4 fruit fly cellular contexts compared by ENCODE assay signal in genomic region chr2L:5298978-5299627, dm6.
TF ChIP-seq lines count a peak whose summit lies in the region.

No protein-coding gene starts in this region.

TF ChIP-seq in whole organism, adult, 20 proteins besides CTCF, POLR2A, EP300 and RAD21 (continued from another document):
- TF ChIP-seq kay (GFP tag; lab: Kevin White, UChicago; ENCODE audit: borderline replicate concordance) (no peak), pad (GFP tag; optimal IDR thresholded peaks at IDR 0.05; lab: Kevin White, UChicago) (peak; percentile 31)

TF ChIP-seq in whole organism, embryonic, 481 proteins besides CTCF, POLR2A, EP300 and RAD21 (continued from another document and continues in another):
- TF ChIP-seq CG9609 (GFP tag; optimal IDR thresholded peaks at IDR 0.05; lab: Kevin White, UChicago) (peak; percentile 47), vnd (GFP tag; IDR thresholded peaks at IDR 0.05; lab: Robert Waterston, UW; ENCODE audit: partially characterized antibody) (no peak), corto (GFP tag; optimal IDR thresholded peaks at IDR 0.05; lab: Kevin White, UChicago) (peak; percentile 53), CG4707 (GFP tag; optimal IDR thresholded peaks at IDR 0.05; lab: Kevin White, UChicago) (peak; percentile 78), CG15696 (tag; optimal IDR thresholded peaks at IDR 0.05; lab: Kevin White, UChicago) (peak; percentile 1), zfh2 (GFP tag; optimal IDR thresholded peaks at IDR 0.05; lab: Kevin White, UChicago) (peak; percentile 57), eyg (GFP tag; optimal IDR thresholded peaks at IDR 0.05; lab: Kevin White, UChicago) (no peak), dmrt11E (tag; optimal IDR thresholded peaks at IDR 0.05; lab: Kevin White, UChicago) (peak; percentile 79), CG2889 (GFP tag; IDR thresholded peaks at IDR 0.05; lab: Robert Waterston, UW) (0 out of 3 replicates have a peak, but pooled peaks have one; percentile 32), YL-1 (GFP tag; optimal IDR thresholded peaks at IDR 0.05; lab: Kevin White, UChicago) (peak; percentile 23), pnt (GFP tag; optimal IDR thresholded peaks at IDR 0.05; lab: Kevin White, UChicago) (peak; percentile 40), CG9797 (GFP tag; optimal IDR thresholded peaks at IDR 0.05; lab: Kevin White, UChicago) (no peak), Dp (GFP tag; optimal IDR thresholded peaks at IDR 0.05; lab: Kevin White, UChicago) (no peak), vvl (GFP tag; IDR thresholded peaks at IDR 0.05; lab: Robert Waterston, UW) (peak; percentile 87), amos (GFP tag; IDR thresholded peaks at IDR 0.05; lab: Robert Waterston, UW; ENCODE audit: partially characterized antibody) (no peak), sim (GFP tag; IDR thresholded peaks at IDR 0.05; lab: Robert Waterston, UW) (peak; percentile 60; the same call in 1 of the 2 replicates), MTF-1 (GFP tag; optimal IDR thresholded peaks at IDR 0.05; lab: Kevin White, UChicago; ENCODE audit: borderline replicate concordance) (peak; percentile 9), TFAM (GFP tag; optimal IDR thresholded peaks at IDR 0.05; lab: Kevin White, UChicago) (no peak), CG14710 (tag; optimal IDR thresholded peaks at IDR 0.05; lab: Kevin White, UChicago) (peak; percentile 76), chn (GFP tag; optimal IDR thresholded peaks at IDR 0.05; lab: Kevin White, UChicago) (peak; percentile 78), CG7271 (tag; optimal IDR thresholded peaks at IDR 0.05; lab: Kevin White, UChicago) (no peak), CG3847 (GFP tag; IDR thresholded peaks at IDR 0.05; lab: Robert Waterston, UW) (no peak), Drgx (GFP tag; IDR thresholded peaks at IDR 0.05; lab: Robert Waterston, UW) (peak; percentile 29), Med (GFP tag; lab: Kevin White, UChicago) (peak; percentile 88), CG10147 (GFP tag; optimal IDR thresholded peaks at IDR 0.05; lab: Kevin White, UChicago) (peak; percentile 40), CG10274 (GFP tag; optimal IDR thresholded peaks at IDR 0.05; lab: Kevin White, UChicago) (peak; percentile 27), CG31365 (tag; optimal IDR thresholded peaks at IDR 0.05; lab: Kevin White, UChicago) (peak; percentile 8), br (optimal IDR thresholded peaks at IDR 0.05; lab: Kevin White, UChicago) (no peak), CG8281 (tag; optimal IDR thresholded peaks at IDR 0.05; lab: Kevin White, UChicago) (peak; percentile 54), CG4820 (GFP tag; optimal IDR thresholded peaks at IDR 0.05; lab: Kevin White, UChicago) (peak; percentile 70), CG10431 (GFP tag; optimal IDR thresholded peaks at IDR 0.05; lab: Kevin White, UChicago) (peak; percentile 62), CG12071 (GFP tag; optimal IDR thresholded peaks at IDR 0.05; lab: Kevin White, UChicago) (peak; percentile 67), crc (GFP tag; optimal IDR thresholded peaks at IDR 0.05; lab: Kevin White, UChicago) (peak; percentile 29), CG10321 (GFP tag; IDR thresholded peaks at IDR 0.05; lab: Robert Waterston, UW) (peak; percentile 84), Hey (tag; optimal IDR thresholded peaks at IDR 0.05; lab: Kevin White, UChicago) (peak; percentile 25), pzg (GFP tag; optimal IDR thresholded peaks at IDR 0.05; lab: Kevin White, UChicago) (no peak), peb (GFP tag; IDR thresholded peaks at IDR 0.05; lab: Robert Waterston, UW) (peak; percentile 70), mld (GFP tag; IDR thresholded peaks at IDR 0.05; lab: Robert Waterston, UW; ENCODE audit: partially characterized antibody) (no peak), D19B (GFP tag; optimal IDR thresholded peaks at IDR 0.05; lab: Kevin White, UChicago) (peak; percentile 3), hth (optimal IDR thresholded peaks at IDR 0.05; lab: Kevin White, UChicago) (no peak), CG16813 (GFP tag; IDR thresholded peaks at IDR 0.05; lab: Robert Waterston, UW; ENCODE audit: partially characterized antibody) (no peak), insv (GFP tag; optimal IDR thresholded peaks at IDR 0.05; lab: Kevin White, UChicago) (no peak), btn (GFP tag; optimal IDR thresholded peaks at IDR 0.05; lab: Kevin White, UChicago) (no peak)

TF ChIP-seq in whole organism, prepupa, 60 proteins besides CTCF, POLR2A, EP300 and RAD21 (continued from another document):
- TF ChIP-seq CG6276 (GFP tag; optimal IDR thresholded peaks at IDR 0.05; lab: Kevin White, UChicago) (peak; percentile 34), CG32006 (GFP tag; optimal IDR thresholded peaks at IDR 0.05; lab: Kevin White, UChicago) (peak; percentile 76), Sox15 (GFP tag; optimal IDR thresholded peaks at IDR 0.05; lab: Kevin White, UChicago) (peak; percentile 49), CG8119 (GFP tag; IDR thresholded peaks at IDR 0.05; lab: Robert Waterston, UW) (peak; percentile 70), OdsH (GFP tag; optimal IDR thresholded peaks at IDR 0.05; lab: Kevin White, UChicago) (peak; percentile 83), CG11902 (GFP tag; optimal IDR thresholded peaks at IDR 0.05; lab: Kevin White, UChicago) (peak; percentile 61), CG10669 (GFP tag; optimal IDR thresholded peaks at IDR 0.05; lab: Kevin White, UChicago) (no peak), Lpt (GFP tag; optimal IDR thresholded peaks at IDR 0.05; lab: Kevin White, UChicago) (peak; percentile 5), esn (GFP tag; optimal IDR thresholded peaks at IDR 0.05; lab: Kevin White, UChicago) (peak; percentile 91), CG6854 (GFP tag; optimal IDR thresholded peaks at IDR 0.05; lab: Kevin White, UChicago) (peak; percentile 74), fd85E (GFP tag; optimal IDR thresholded peaks at IDR 0.05; lab: Kevin White, UChicago) (peak; percentile 21), svp (GFP tag; lab: Kevin White, UChicago) (peak; percentile 85), CG8319 (GFP tag; optimal IDR thresholded peaks at IDR 0.05; lab: Kevin White, UChicago) (peak; percentile 55), CG4318 (GFP tag; optimal IDR thresholded peaks at IDR 0.05; lab: Kevin White, UChicago) (peak; percentile 34), vri (GFP tag; optimal IDR thresholded peaks at IDR 0.05; lab: Kevin White, UChicago) (no peak), Hr39 (GFP tag; optimal IDR thresholded peaks at IDR 0.05; lab: Kevin White, UChicago) (peak; percentile 71), CG7368 (GFP tag; optimal IDR thresholded peaks at IDR 0.05; lab: Kevin White, UChicago) (peak; percentile 38), Eip75B (GFP tag; optimal IDR thresholded peaks at IDR 0.05; lab: Kevin White, UChicago) (peak; percentile 56), Hr38 (GFP tag; optimal IDR thresholded peaks at IDR 0.05; lab: Kevin White, UChicago) (no peak), topi (GFP tag; optimal IDR thresholded peaks at IDR 0.05; lab: Kevin White, UChicago) (peak; percentile 76), fd59A (GFP tag; optimal IDR thresholded peaks at IDR 0.05; lab: Kevin White, UChicago) (no peak), Ets96B (tag; optimal IDR thresholded peaks at IDR 0.05; lab: Kevin White, UChicago) (peak; percentile 17), Sox102F (GFP tag; optimal IDR thresholded peaks at IDR 0.05; lab: Kevin White, UChicago) (peak; percentile 79), CG9139 (GFP tag; optimal IDR thresholded peaks at IDR 0.05; lab: Kevin White, UChicago) (no peak), CG34406 (GFP tag; optimal IDR thresholded peaks at IDR 0.05; lab: Kevin White, UChicago) (peak; percentile 76), CG1621 (tag; optimal IDR thresholded peaks at IDR 0.05; lab: Kevin White, UChicago) (no peak), fkh (GFP tag; optimal IDR thresholded peaks at IDR 0.05; lab: Kevin White, UChicago) (peak; percentile 13), CG6163 (GFP tag; IDR thresholded peaks at IDR 0.05; lab: Robert Waterston, UW) (peak; percentile 40; the same call in 1 of the 3 replicates), eg (GFP tag; IDR thresholded peaks at IDR 0.05; lab: Robert Waterston, UW) (peak; percentile 75), dac (GFP tag; optimal IDR thresholded peaks at IDR 0.05; lab: Kevin White, UChicago) (peak; percentile 69), Eip93F (GFP tag; optimal IDR thresholded peaks at IDR 0.05; lab: Kevin White, UChicago) (peak; percentile 75), CG3032 (tag; optimal IDR thresholded peaks at IDR 0.05; lab: Kevin White, UChicago) (peak; percentile 6), Ets21C (GFP tag; optimal IDR thresholded peaks at IDR 0.05; lab: Kevin White, UChicago) (peak; percentile 73), CG11294 (GFP tag; IDR thresholded peaks at IDR 0.05; lab: Robert Waterston, UW) (no peak), CG6792 (GFP tag; optimal IDR thresholded peaks at IDR 0.05; lab: Kevin White, UChicago) (peak; percentile 78), spab (GFP tag; optimal IDR thresholded peaks at IDR 0.05; lab: Kevin White, UChicago) (no peak), Blimp-1 (GFP tag; optimal IDR thresholded peaks at IDR 0.05; lab: Kevin White, UChicago) (peak; percentile 66), Gug (GFP tag; IDR thresholded peaks at IDR 0.05; lab: Robert Waterston, UW) (peak; percentile 29; the same call in 1 of the 2 replicates), net (GFP tag; optimal IDR thresholded peaks at IDR 0.05; lab: Kevin White, UChicago) (peak; percentile 50), pdm3 (GFP tag; optimal IDR thresholded peaks at IDR 0.05; lab: Kevin White, UChicago) (peak; percentile 80), CG31627 (GFP tag; optimal IDR thresholded peaks at IDR 0.05; lab: Kevin White, UChicago) (peak; percentile 73), salr (GFP tag; optimal IDR thresholded peaks at IDR 0.05; lab: Kevin White, UChicago) (peak in 1 of 2 experiments; percentile 46)

TF ChIP-seq in whole organism, wandering third instar larva, 38 proteins besides CTCF, POLR2A, EP300 and RAD21 (continued from another document):
- no peak for TF ChIP-seq Hr83 (GFP tag; optimal IDR thresholded peaks at IDR 0.05; lab: Kevin White, UChicago; ENCODE audit: poor library complexity, severe bottlenecking)
- peak; percentile 66 for TF ChIP-seq sv (GFP tag; optimal IDR thresholded peaks at IDR 0.05; lab: Kevin White, UChicago)
- TF ChIP-seq tai (GFP tag; optimal IDR thresholded peaks at IDR 0.05; lab: Kevin White, UChicago) = no peak
- TF ChIP-seq dsf (GFP tag; optimal IDR thresholded peaks at IDR 0.05; lab: Kevin White, UChicago; ENCODE audit: borderline replicate concordance) = no peak
- TF ChIP-seq N (GFP tag; optimal IDR thresholded peaks at IDR 0.05; lab: Kevin White, UChicago) = no peak
- TF ChIP-seq CG32264 (GFP tag; optimal IDR thresholded peaks at IDR 0.05; lab: Kevin White, UChicago) = no peak
- no peak for TF ChIP-seq Hr78 (GFP tag; optimal IDR thresholded peaks at IDR 0.05; lab: Kevin White, UChicago)
- TF ChIP-seq Jra (GFP tag; optimal IDR thresholded peaks at IDR 0.05; lab: Kevin White, UChicago) = peak; percentile 4
- TF ChIP-seq Mio (GFP tag; optimal IDR thresholded peaks at IDR 0.05; lab: Kevin White, UChicago) = no peak
- TF ChIP-seq GATAd (GFP tag; optimal IDR thresholded peaks at IDR 0.05; lab: Kevin White, UChicago) = no peak
- no peak for TF ChIP-seq lola (GFP tag; optimal IDR thresholded peaks at IDR 0.05; lab: Kevin White, UChicago)
- peak; percentile 86 for TF ChIP-seq rgr (GFP tag; optimal IDR thresholded peaks at IDR 0.05; lab: Kevin White, UChicago)
- TF ChIP-seq Dif (GFP tag; optimal IDR thresholded peaks at IDR 0.05; lab: Kevin White, UChicago; ENCODE audit: partially characterized antibody) = no peak
- TF ChIP-seq OdsH (GFP tag; optimal IDR thresholded peaks at IDR 0.05; lab: Kevin White, UChicago) = peak; percentile 88
- peak; percentile 77 for TF ChIP-seq HLH106 (tag; optimal IDR thresholded peaks at IDR 0.05; lab: Kevin White, UChicago)
- no peak for TF ChIP-seq usp (GFP tag; optimal IDR thresholded peaks at IDR 0.05; lab: Kevin White, UChicago)
- TF ChIP-seq ey (GFP tag; optimal IDR thresholded peaks at IDR 0.05; lab: Kevin White, UChicago) = peak; percentile 87
